Worm (Caenorhabditis elegans) whole organism, L1 larva: ENCODE results near the gene F28H6.8.

Experiments
- ama-1 ChIP-seq: fragments of 150-350 bp; optimal IDR thresholded peaks from 2 replicates; lab custom pipeline; 2014
- dpl-1 ChIP-seq, 3 experiments: fragments of 150-350 bp in 2 of 3; sonication (generic microtip) in 1 of 3; optimal IDR thresholded peaks; 2 replicates each; lab custom pipeline; 2014 to 2017; ENCODE audit warnings: missing biosample characterization in 3 of 3, missing genetic modification characterization in 3 of 3, missing genetic modification reagents in 3 of 3
- egl-27 ChIP-seq, 2 experiments: fragments of 150-350 bp in 1 of 2; sonication (generic microtip); optimal IDR thresholded peaks; 3 replicates each; lab custom pipeline; 2017 to 2018; ENCODE audit warnings: missing biosample characterization in 2 of 2, missing genetic modification characterization in 2 of 2, missing genetic modification reagents in 2 of 2
- elt-2 ChIP-seq: sonication (generic microtip); optimal IDR thresholded peaks from 2 replicates; lab custom pipeline; 2016; ENCODE audit warnings: missing genetic modification characterization, mild to moderate bottlenecking, inconsistent platforms, missing compliant biosample characterization, missing genetic modification reagents
- fkh-10 ChIP-seq: sonication (generic microtip); optimal IDR thresholded peaks from 2 replicates; lab custom pipeline; 2017; ENCODE audit warnings: missing biosample characterization, missing genetic modification reagents, missing genetic modification characterization
- hpl-2 ChIP-seq: fragments of 150-350 bp; optimal IDR thresholded peaks from 2 replicates; lab custom pipeline; 2014; ENCODE audit warnings: missing biosample characterization, missing genetic modification reagents, missing genetic modification characterization
- lin-39 ChIP-seq: fragments of 150-350 bp; optimal IDR thresholded peaks from 2 replicates; lab custom pipeline; 2014; ENCODE audit warnings: missing biosample characterization, missing genetic modification reagents, missing genetic modification characterization
- nhr-237 ChIP-seq: fragments of 150-350 bp; optimal IDR thresholded peaks from 2 replicates; lab custom pipeline; 2014; ENCODE audit warnings: missing biosample characterization, missing genetic modification characterization
- nhr-28 ChIP-seq: fragments of 150-350 bp; optimal IDR thresholded peaks from 2 replicates; lab custom pipeline; 2014; ENCODE audit warnings: missing biosample characterization, missing genetic modification characterization
- pag-3 ChIP-seq: sonication (generic microtip); optimal IDR thresholded peaks from 2 replicates; lab custom pipeline; 2017; ENCODE audit warnings: missing genetic modification characterization, mild to moderate bottlenecking, missing compliant biosample characterization, antibody characterized with exemption, borderline replicate concordance; ENCODE audit not compliant: insufficient read depth
- tbx-2 ChIP-seq: sonication (generic microtip); optimal IDR thresholded peaks from 2 replicates; lab custom pipeline; 2016; ENCODE audit warnings: missing genetic modification characterization, missing compliant biosample characterization
- ztf-11 ChIP-seq, 2 experiments: sonication (generic microtip); optimal IDR thresholded peaks; 2 replicates each; lab custom pipeline; 2016 to 2017; ENCODE audit warnings: missing genetic modification characterization in 2 of 2, missing biosample characterization in 1 of 2, missing compliant biosample characterization in 1 of 2

- TF ChIP-seq nhr-237 (tag; lab: Kevin White, UChicago) (no peak), lin-39 (tag; lab: Kevin White, UChicago) (no peak), egl-27 (tag; optimal IDR thresholded peaks at IDR 0.05; lab: Kevin White, UChicago) (no peak), elt-2 (tag; lab: Kevin White, UChicago) (no peak), ama-1 (lab: Kevin White, UChicago) (no peak), hpl-2 (no peak), tbx-2 (tag; lab: Kevin White, UChicago) (no peak), fkh-10 (GFP tag; lab: Kevin White, UChicago) (no peak), nhr-28 (tag; lab: Kevin White, UChicago) (no peak), dpl-1 (GFP tag; optimal IDR thresholded peaks at IDR 0.05; lab: Kevin White, UChicago) (no peak), pag-3 (tag; lab: Kevin White, UChicago) (no peak), ztf-11 (tag; optimal IDR thresholded peaks at IDR 0.05; lab: Kevin White, UChicago) (no peak)
Observed at ce11 chrX:14156913-14157312, 22.8 kb upstream of the F28H6.8 start, which contains the start of gene ceh-90.
